Worm (Caenorhabditis elegans): ENCODE results near the gene crn-4.

Gene crn-4

DNA sequence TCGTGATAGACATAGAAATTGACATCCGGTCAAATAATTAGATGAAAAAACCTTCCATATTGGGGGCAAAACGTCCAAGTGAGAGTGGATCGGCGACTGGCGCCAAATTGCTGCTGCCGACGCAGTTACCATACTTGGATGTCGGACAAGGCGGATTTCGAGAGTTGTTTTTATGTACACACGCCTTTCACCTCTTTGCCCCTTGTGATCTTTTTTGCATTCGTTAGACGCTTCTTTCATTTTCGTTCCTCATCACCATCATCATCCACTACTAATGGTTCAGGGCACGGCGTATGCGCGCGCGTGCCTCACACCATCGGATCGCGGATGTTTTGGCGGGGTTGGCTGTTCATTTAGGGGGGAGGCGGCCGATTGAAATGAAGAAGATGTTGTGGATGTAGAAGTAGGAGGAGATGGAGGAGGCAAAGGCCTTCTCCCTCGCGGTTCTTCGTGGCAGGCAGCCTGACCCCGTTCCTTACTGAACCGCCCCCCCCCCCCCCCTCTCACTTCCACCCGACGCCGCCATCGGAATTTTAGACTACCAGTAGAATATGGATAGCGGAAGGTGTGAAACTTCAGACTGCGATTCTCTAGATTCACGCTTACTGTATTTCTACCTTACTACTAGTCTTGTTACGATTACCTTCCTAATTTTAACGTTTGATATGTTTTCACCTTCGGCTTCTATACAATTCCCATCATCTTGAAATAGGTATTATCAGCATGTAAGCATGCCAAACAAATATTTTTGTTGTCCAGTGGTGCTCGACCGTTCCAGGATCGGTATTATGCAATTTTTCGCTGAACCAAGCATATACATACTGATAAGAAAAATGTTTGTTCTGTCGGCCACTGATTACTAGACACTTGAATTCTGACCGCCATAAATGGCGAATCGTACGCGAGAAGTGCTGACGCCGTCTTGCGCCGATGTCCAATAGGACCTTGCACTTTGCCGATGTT, 44.2 kb downstream of the crn-4 start:
- TF ChIP-seq fkh-6 (tag; optimal IDR thresholded peaks at IDR 0.05) (no peak), elt-2 (tag; optimal IDR thresholded peaks at IDR 0.05) (peak; percentile 39)

DNA sequence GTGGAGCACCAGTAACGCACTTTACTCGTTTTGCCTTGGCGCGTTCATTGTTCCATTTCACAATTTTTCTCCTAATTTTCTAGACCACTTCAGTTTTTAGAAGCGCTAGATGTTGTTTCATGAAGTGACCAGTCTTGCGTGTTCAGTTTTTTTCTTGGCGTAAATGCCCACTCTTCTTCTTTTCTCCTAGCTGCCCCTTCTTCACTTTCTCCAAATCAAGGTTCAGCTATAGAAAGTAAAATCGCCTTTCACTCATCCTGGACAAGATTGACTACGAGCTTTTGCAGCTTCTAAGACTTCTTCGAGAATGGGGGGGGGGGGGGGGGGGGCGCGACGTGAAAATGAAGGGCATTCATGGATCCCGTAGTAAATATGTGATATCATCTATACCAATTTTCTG, 45.2 kb downstream of the crn-4 start:
- TF ChIP-seq npax-4 (tag; optimal IDR thresholded peaks at IDR 0.05) (no peak), unc-55 (GFP tag; optimal IDR thresholded peaks at IDR 0.05) (no peak), lim-6 (tag; optimal IDR thresholded peaks at IDR 0.05) (no peak), ceh-30 (tag; optimal IDR thresholded peaks at IDR 0.05) (no peak)

DNA sequence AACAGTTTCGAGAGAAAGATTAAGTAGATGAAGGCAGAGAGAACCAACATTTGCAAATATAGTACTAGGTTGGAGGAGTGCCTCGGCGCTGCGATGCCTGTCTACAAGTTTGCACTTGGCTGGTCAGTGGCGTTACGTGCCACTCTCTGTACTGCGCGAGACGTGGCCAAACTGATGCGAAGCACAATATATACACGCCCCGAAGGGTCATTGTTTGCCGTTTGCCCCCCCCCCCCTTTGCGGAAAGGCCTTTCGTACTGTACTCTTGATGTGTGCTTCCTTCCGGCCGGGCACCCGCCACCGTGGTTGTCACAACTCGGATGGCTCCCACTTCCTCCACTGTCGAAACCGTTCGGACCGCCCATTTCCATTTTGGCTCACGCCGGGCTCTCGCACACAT, 45.8 kb downstream of the crn-4 start:
- peak; percentile 30 for TF ChIP-seq ceh-2 (tag; optimal IDR thresholded peaks at IDR 0.05)
- peak; percentile 32 for TF ChIP-seq tbx-2 (tag; optimal IDR thresholded peaks at IDR 0.05)
- peak; percentile 21 for TF ChIP-seq ceh-22 (tag; optimal IDR thresholded peaks at IDR 0.05)
- no peak for TF ChIP-seq hlh-13 (GFP tag; optimal IDR thresholded peaks at IDR 0.05)

DNA sequence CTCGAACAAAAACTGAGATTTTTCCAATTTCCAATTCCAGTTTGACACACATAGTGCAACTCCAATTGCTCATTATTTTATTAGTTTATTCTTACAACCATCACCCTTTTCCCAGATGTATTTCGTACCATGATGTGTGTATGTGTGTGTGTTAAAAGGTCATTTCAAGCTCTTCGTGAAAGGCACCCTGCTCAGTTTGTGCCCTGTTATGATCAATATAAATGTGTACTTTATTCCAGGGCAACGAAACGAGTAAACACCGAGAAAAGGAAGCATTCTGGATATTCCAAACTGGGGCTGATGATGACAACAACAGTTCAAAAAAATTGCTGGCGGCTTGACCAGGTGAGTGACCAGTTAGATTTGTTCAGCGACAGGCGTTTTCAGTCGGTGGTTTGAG, 47.1 kb downstream of the crn-4 start, which contains the start of gene peb-1:
TSS of gene peb-1 (plus strand) at position 301 of the 400 bp plus-strand sequence.
- TF ChIP-seq ceh-22 (tag; optimal IDR thresholded peaks at IDR 0.05) (no peak), F13H6.1 (tag; optimal IDR thresholded peaks at IDR 0.05) (no peak), nhr-11 (tag; optimal IDR thresholded peaks at IDR 0.05) (no peak), fkh-10 (GFP tag; optimal IDR thresholded peaks at IDR 0.05) (no peak), ztf-16 (tag; optimal IDR thresholded peaks at IDR 0.05) (no peak), elt-4 (tag; optimal IDR thresholded peaks at IDR 0.05) (no peak), gmeb-2 (tag; optimal IDR thresholded peaks at IDR 0.05) (no peak), ceh-14 (tag; optimal IDR thresholded peaks at IDR 0.05) (no peak), fkh-6 (tag; optimal IDR thresholded peaks at IDR 0.05) (no peak), hlh-6 (tag; optimal IDR thresholded peaks at IDR 0.05) (no peak), unc-55 (GFP tag; optimal IDR thresholded peaks at IDR 0.05) (no peak)

DNA sequence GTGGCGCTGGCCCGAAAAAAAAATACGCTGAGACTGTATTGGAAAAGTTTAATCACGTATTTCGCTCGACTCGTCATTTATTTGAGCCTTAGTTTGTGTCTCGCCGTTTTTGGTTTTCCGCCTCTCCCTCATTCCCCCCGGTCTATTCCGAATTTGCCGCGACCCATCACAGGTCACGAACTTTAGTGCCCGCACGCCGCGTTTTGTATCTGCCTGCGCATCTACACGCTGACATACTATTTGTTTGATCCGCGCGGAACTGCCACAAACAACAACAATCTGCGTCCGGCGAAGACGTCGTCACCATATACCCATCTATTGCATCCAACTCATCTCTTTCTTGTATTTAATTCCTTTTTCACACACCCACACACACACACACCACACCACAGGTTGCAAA, 47.7 kb downstream of the crn-4 start:
- TF ChIP-seq sox-2 (GFP tag; IDR thresholded peaks at IDR 0.05), result no peak
- TF ChIP-seq eyg-1 (tag; optimal IDR thresholded peaks at IDR 0.05), result no peak
- TF ChIP-seq ceh-18 (tag; optimal IDR thresholded peaks at IDR 0.05), result no peak
- TF ChIP-seq lin-11 (tag; optimal IDR thresholded peaks at IDR 0.05), result no peak

DNA sequence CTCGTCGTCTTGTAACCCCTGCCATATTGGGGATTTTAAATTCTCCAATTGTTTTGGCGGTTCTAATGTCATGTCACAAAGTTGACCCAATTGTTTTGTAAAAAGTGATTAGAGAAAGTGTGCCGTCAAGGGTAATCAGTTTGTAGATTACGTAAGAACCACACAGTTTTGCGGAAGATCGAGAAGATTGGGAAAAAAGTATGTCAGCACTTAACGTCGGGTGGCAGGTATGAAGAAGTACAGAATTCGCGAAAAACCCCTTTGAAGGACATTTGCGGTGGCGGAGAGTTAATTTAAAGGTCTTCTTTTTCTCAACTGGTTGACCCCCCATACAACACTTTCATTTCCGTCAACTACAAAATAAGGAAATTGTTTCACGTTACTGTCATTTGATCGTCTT, 49.5 kb downstream of the crn-4 start:
- TF ChIP-seq syd-9 (tag; optimal IDR thresholded peaks at IDR 0.05), result no peak
- TF ChIP-seq ceh-14 (tag; optimal IDR thresholded peaks at IDR 0.05), result no peak
- no peak for TF ChIP-seq odd-2 (tag; optimal IDR thresholded peaks at IDR 0.05)
- no peak for TF ChIP-seq unc-55 (GFP tag; optimal IDR thresholded peaks at IDR 0.05)
- TF ChIP-seq dve-1 (tag; optimal IDR thresholded peaks at IDR 0.05), result no peak
- TF ChIP-seq elt-4 (tag; optimal IDR thresholded peaks at IDR 0.05), result no peak
- no peak for TF ChIP-seq ref-2 (tag; optimal IDR thresholded peaks at IDR 0.05)
- TF ChIP-seq hlh-13 (GFP tag; optimal IDR thresholded peaks at IDR 0.05), result no peak
- TF ChIP-seq ceh-45 (GFP tag; IDR thresholded peaks at IDR 0.05), result no peak
- no peak for TF ChIP-seq mec-3 (tag; optimal IDR thresholded peaks at IDR 0.05; ENCODE audit: borderline replicate concordance)
- no peak for TF ChIP-seq ceh-34 (tag; optimal IDR thresholded peaks at IDR 0.05)
- no peak for TF ChIP-seq lim-6 (tag; optimal IDR thresholded peaks at IDR 0.05)
- no peak for TF ChIP-seq pag-3 (tag; optimal IDR thresholded peaks at IDR 0.05; ENCODE audit: borderline replicate concordance)
- no peak for TF ChIP-seq fkh-10 (GFP tag; optimal IDR thresholded peaks at IDR 0.05)
- no peak for TF ChIP-seq tbx-7 (tag; optimal IDR thresholded peaks at IDR 0.05)
- no peak for TF ChIP-seq ceh-22 (tag; optimal IDR thresholded peaks at IDR 0.05)
